Worm (Caenorhabditis elegans): ENCODE measurements around the gene Y110A2AL.10.

ce11 chrII:2888957-2889630 is 17.4 kb upstream of the Y110A2AL.10 start, which contains the start of gene pinn-1:
- TF ChIP-seq dao-5 (tag; optimal IDR thresholded peaks at IDR 0.05) (no peak), him-1 (tag; optimal IDR thresholded peaks at IDR 0.05) (peak; percentile 55)

Data from whole organism, L4/young adult.